Fruit fly (Drosophila melanogaster) whole organism, embryonic: Measurements from ENCODE around the gene Eip63F-1.

Source experiments
- Abd-B ChIP-seq: fragments of 200-800 bp; sonication (Bioruptor generic); optimal IDR thresholded peaks from 2 replicates; lab custom pipeline; 2018; ENCODE audit warnings: missing biosample characterization, mild to moderate bottlenecking, missing genetic modification characterization, moderate library complexity
- Asciz ChIP-seq: fragments of 200-800 bp; sonication (Bioruptor generic); optimal IDR thresholded peaks from 2 replicates; lab custom pipeline; 2017; ENCODE audit warnings: missing biosample characterization, mild to moderate bottlenecking, missing genetic modification characterization, missing genetic modification reagents
- Blimp-1 ChIP-seq: fragments of 200-800 bp; sonication (Bioruptor generic); optimal IDR thresholded peaks from 3 replicates; lab custom pipeline; 2018; ENCODE audit warnings: missing biosample characterization, missing genetic modification characterization, mild to moderate bottlenecking, moderate library complexity, missing genetic modification reagents
- CG10274 ChIP-seq: fragments of 200-800 bp; sonication (Bioruptor generic); optimal IDR thresholded peaks from 3 replicates; lab custom pipeline; 2017; ENCODE audit warnings: missing biosample characterization, mild to moderate bottlenecking, missing genetic modification characterization
- CG10959 ChIP-seq: fragments of 200-800 bp; sonication (Bioruptor generic); IDR thresholded peaks from 2 replicates; pipeline ENCODE4 v1.3.6; 2022; ENCODE audit warnings: missing biosample characterization, missing genetic modification characterization
- CG12104 ChIP-seq: fragments of 200-800 bp; sonication (Bioruptor generic); optimal IDR thresholded peaks from 3 replicates; lab custom pipeline; 2016; ENCODE audit warnings: missing biosample characterization, missing genetic modification characterization
- CG12299 ChIP-seq: fragments of 200-800 bp; sonication (Bioruptor generic); optimal IDR thresholded peaks from 2 replicates; lab custom pipeline; 2018; ENCODE audit warnings: missing biosample characterization, mild to moderate bottlenecking, missing genetic modification characterization
- CG13296 ChIP-seq: fragments of 200-800 bp; sonication (Bioruptor generic); optimal IDR thresholded peaks from 3 replicates; lab custom pipeline; 2018; ENCODE audit warnings: missing biosample characterization, mild to moderate bottlenecking, missing genetic modification characterization
- CG13775 ChIP-seq: fragments of 200-800 bp; sonication (Bioruptor generic); optimal IDR thresholded peaks from 3 replicates; lab custom pipeline; 2017; ENCODE audit warnings: missing biosample characterization, mild to moderate bottlenecking, missing genetic modification characterization
- CG1602 ChIP-seq: fragments of 200-800 bp; sonication (Bioruptor generic); optimal IDR thresholded peaks from 3 replicates; lab custom pipeline; 2016; ENCODE audit warnings: missing biosample characterization, missing genetic modification characterization
- CG1603 ChIP-seq: fragments of 200-800 bp; sonication (Bioruptor generic); optimal IDR thresholded peaks from 2 replicates; lab custom pipeline; 2019; ENCODE audit warnings: missing biosample characterization, mild to moderate bottlenecking, missing genetic modification characterization, moderate library complexity
- CG16863 ChIP-seq: fragments of 200-800 bp; sonication (Bioruptor generic); optimal IDR thresholded peaks from 3 replicates; lab custom pipeline; 2016; ENCODE audit warnings: missing biosample characterization, missing genetic modification characterization
- CG18262 ChIP-seq: fragments of 200-800 bp; optimal IDR thresholded peaks from 3 replicates; lab custom pipeline; 2019; ENCODE audit warnings: missing biosample characterization, mild to moderate bottlenecking, missing genetic modification characterization, moderate library complexity
- CG32767 ChIP-seq: fragments of 200-800 bp; sonication (Bioruptor generic); IDR thresholded peaks from 2 replicates; pipeline ENCODE4 v1.3.6; 2022; ENCODE audit warnings: missing biosample characterization, missing genetic modification characterization
- CG34376 ChIP-seq: fragments of 200-800 bp; sonication (Bioruptor generic); optimal IDR thresholded peaks from 2 replicates; lab custom pipeline; 2018; ENCODE audit warnings: missing biosample characterization, mild to moderate bottlenecking, missing genetic modification characterization
- CG3847 ChIP-seq: fragments of 200-800 bp; sonication (Bioruptor generic); IDR thresholded peaks from 2 replicates; pipeline ENCODE4 v1.3.6; 2022; ENCODE audit warnings: missing biosample characterization, missing genetic modification characterization
- CG6272 ChIP-seq: fragments of 200-800 bp; sonication (Bioruptor generic); IDR thresholded peaks from 2 replicates; pipeline ENCODE4 v1.3.6; 2022; ENCODE audit warnings: missing biosample characterization, missing genetic modification characterization
- CG7271 ChIP-seq: fragments of 200-800 bp; sonication (Bioruptor generic); optimal IDR thresholded peaks from 2 replicates; lab custom pipeline; 2018; ENCODE audit warnings: missing biosample characterization, mild to moderate bottlenecking, missing genetic modification characterization, moderate library complexity
- CG7556 ChIP-seq: fragments of 200-800 bp; sonication (Bioruptor generic); optimal IDR thresholded peaks from 2 replicates; lab custom pipeline; 2017; ENCODE audit warnings: missing biosample characterization, mild to moderate bottlenecking, missing genetic modification characterization
- CG8765 ChIP-seq: fragments of 200-800 bp; sonication (Bioruptor generic); IDR thresholded peaks from 2 replicates; pipeline ENCODE4 v1.3.6; 2022; ENCODE audit warnings: missing biosample characterization, missing genetic modification characterization
- CG8924 ChIP-seq: fragments of 200-800 bp; optimal IDR thresholded peaks from 3 replicates; lab custom pipeline; 2019; ENCODE audit warnings: missing biosample characterization, mild to moderate bottlenecking, missing genetic modification characterization, moderate library complexity
- CG9437 ChIP-seq: fragments of 200-800 bp; sonication (Bioruptor generic); optimal IDR thresholded peaks from 2 replicates; lab custom pipeline; 2018; ENCODE audit warnings: missing biosample characterization, mild to moderate bottlenecking, missing genetic modification characterization
- Chrac-16 ChIP-seq: fragments of 200-800 bp; sonication (Bioruptor generic); optimal IDR thresholded peaks from 3 replicates; lab custom pipeline; 2016; ENCODE audit warnings: missing biosample characterization, missing genetic modification characterization
- Dek ChIP-seq: fragments of 200-800 bp; sonication (Bioruptor generic); optimal IDR thresholded peaks from 3 replicates; lab custom pipeline; 2019; ENCODE audit warnings: missing biosample characterization, mild to moderate bottlenecking, missing genetic modification characterization, moderate library complexity
- Dref ChIP-seq: fragments of 200-800 bp; sonication (Bioruptor generic); IDR thresholded peaks from 2 replicates; pipeline ENCODE4 v1.3.6; 2022; ENCODE audit warnings: missing biosample characterization, missing genetic modification characterization
- Hr39 ChIP-seq: fragments of >200 bp; optimal IDR thresholded peaks from 2 replicates; lab custom pipeline; 2017
- MTF-1 ChIP-seq: fragments of 200-800 bp; sonication (Bioruptor generic); optimal IDR thresholded peaks from 2 replicates; lab custom pipeline; 2018; ENCODE audit warnings: missing biosample characterization, mild to moderate bottlenecking, missing genetic modification characterization, borderline replicate concordance
- Myb ChIP-seq: fragments of 200-800 bp; sonication (Bioruptor generic); optimal IDR thresholded peaks from 2 replicates; lab custom pipeline; 2016; ENCODE audit warnings: missing biosample characterization, missing genetic modification characterization
- Rfx ChIP-seq: fragments of 200-800 bp; sonication (Bioruptor generic); IDR thresholded peaks from 2 replicates; pipeline ENCODE4 v1.3.6; 2022; ENCODE audit warnings: missing biosample characterization, missing genetic modification characterization
- Sox100B ChIP-seq: fragments of 200-800 bp; sonication (Bioruptor generic); optimal IDR thresholded peaks from 3 replicates; lab custom pipeline; 2018; ENCODE audit warnings: missing biosample characterization, mild to moderate bottlenecking, missing genetic modification characterization
- Sry-δ ChIP-seq: fragments of 200-800 bp; sonication (Bioruptor generic); optimal IDR thresholded peaks from 2 replicates; lab custom pipeline; 2016; ENCODE audit warnings: missing biosample characterization, missing genetic modification characterization
- Xbp1 ChIP-seq: fragments of 200-800 bp; sonication (Bioruptor generic); optimal IDR thresholded peaks from 3 replicates; lab custom pipeline; 2016; ENCODE audit warnings: missing biosample characterization, mild to moderate bottlenecking, missing genetic modification characterization
- Xrp1 ChIP-seq: fragments of 200-800 bp; sonication (Bioruptor generic); IDR thresholded peaks from 2 replicates; pipeline ENCODE4 v1.3.6; 2022; ENCODE audit warnings: missing biosample characterization, missing genetic modification characterization
- ase ChIP-seq: fragments of 200-800 bp; sonication (Bioruptor generic); IDR thresholded peaks from 3 replicates; pipeline ENCODE4 v1.3.6; 2022; ENCODE audit warnings: missing biosample characterization, missing genetic modification characterization
- cad ChIP-seq: fragments of >200 bp; optimal IDR thresholded peaks from 2 replicates; lab custom pipeline; 2017; ENCODE audit warnings: missing biosample characterization, missing genetic modification characterization
- crc ChIP-seq: fragments of 200-800 bp; sonication (Bioruptor generic); optimal IDR thresholded peaks from 2 replicates; lab custom pipeline; 2016; ENCODE audit warnings: missing biosample characterization, missing genetic modification characterization
- crp ChIP-seq, 2 experiments: fragments of 200-800 bp; sonication (Bioruptor generic); optimal IDR thresholded peaks; 2 replicates in 1 of 2; 3 replicates in 1 of 2; lab custom pipeline; 2017; ENCODE audit warnings: missing biosample characterization in 2 of 2, missing genetic modification characterization in 2 of 2, mild to moderate bottlenecking in 1 of 2, moderate library complexity in 1 of 2
- dmrt99B ChIP-seq: fragments of 200-800 bp; sonication (Bioruptor generic); optimal IDR thresholded peaks from 2 replicates; lab custom pipeline; 2018; ENCODE audit warnings: missing biosample characterization, mild to moderate bottlenecking, missing genetic modification characterization, moderate library complexity
- gro ChIP-seq: fragments of 200-800 bp; sonication (Bioruptor generic); optimal IDR thresholded peaks from 2 replicates; lab custom pipeline; 2016; ENCODE audit warnings: missing biosample characterization, missing genetic modification characterization
- h ChIP-seq: fragments of >200 bp; optimal IDR thresholded peaks from 2 replicates; lab custom pipeline; 2017
- lilli ChIP-seq: fragments of 200-800 bp; sonication (Bioruptor generic); optimal IDR thresholded peaks from 3 replicates; lab custom pipeline; 2016; ENCODE audit warnings: missing biosample characterization, missing genetic modification characterization
- pan ChIP-seq, 4 experiments: fragments of >200 bp in 3 of 4; fragments of 200-800 bp in 1 of 4; sonication (Bioruptor generic) in 1 of 4; optimal IDR thresholded peaks in 3 of 4; IDR thresholded peaks in 1 of 4; 2 replicates each; pipeline versions ENCODE4 v1.3.6 to Lab custom; 2017 to 2022; ENCODE audit warnings: missing biosample characterization in 2 of 4, missing genetic modification characterization in 2 of 4, mixed read lengths in 1 of 4
- peb ChIP-seq: fragments of 200-800 bp; sonication (Bioruptor generic); IDR thresholded peaks from 2 replicates; pipeline ENCODE4 v1.3.6; 2022; ENCODE audit warnings: missing biosample characterization, missing genetic modification characterization
- ranshi ChIP-seq: fragments of 200-800 bp; sonication (Bioruptor generic); IDR thresholded peaks from 2 replicates; pipeline ENCODE4 v1.3.6; 2022; ENCODE audit warnings: missing biosample characterization, missing genetic modification characterization
- salm ChIP-seq: fragments of 200-800 bp; sonication (Bioruptor generic); optimal IDR thresholded peaks from 2 replicates; lab custom pipeline; 2018; ENCODE audit warnings: missing biosample characterization, mild to moderate bottlenecking, missing genetic modification characterization
- shn ChIP-seq: fragments of 200-800 bp; sonication (Bioruptor generic); optimal IDR thresholded peaks from 3 replicates; lab custom pipeline; 2016; ENCODE audit warnings: missing biosample characterization, missing genetic modification characterization
- sisA ChIP-seq: fragments of 200-800 bp; sonication (Bioruptor generic); IDR thresholded peaks from 2 replicates; pipeline ENCODE4 v1.3.6; 2022; ENCODE audit warnings: missing biosample characterization, missing genetic modification characterization
- slbo ChIP-seq: fragments of 200-800 bp; sonication (Bioruptor generic); IDR thresholded peaks from 2 replicates; pipeline ENCODE4 v1.3.6; 2022; ENCODE audit warnings: missing biosample characterization, missing genetic modification characterization
- sr ChIP-seq: fragments of 200-800 bp; sonication (Bioruptor generic); IDR thresholded peaks from 3 replicates; pipeline ENCODE4 v1.3.6; 2022; ENCODE audit warnings: missing biosample characterization, missing genetic modification characterization
- zfh1 ChIP-seq: fragments of 200-800 bp; sonication (Bioruptor generic); IDR thresholded peaks from 3 replicates; pipeline ENCODE4 v1.3.6; 2022; ENCODE audit warnings: missing biosample characterization, missing genetic modification characterization

Gene Eip63F-1

dm6 chr3L:3935567-3936207 is at the start of gene Eip63F-1 (continued):
- peak; percentile 5 for TF ChIP-seq Sry-δ
- peak; percentile 71 for TF ChIP-seq slbo (GFP tag; lab: Robert Waterston, UW)
- peak; percentile 28 for TF ChIP-seq Dek
- 0 out of 3 replicates have a peak, but pooled peaks have one; percentile 13 for TF ChIP-seq ase (GFP tag; lab: Robert Waterston, UW)
- TF ChIP-seq Asciz: peak; percentile 63
- TF ChIP-seq dmrt99B (tag; lab: Kevin White, UChicago): peak; percentile 71
- TF ChIP-seq sisA: peak; percentile 56
- TF ChIP-seq Dref (GFP tag; lab: Robert Waterston, UW): no peak
- TF ChIP-seq CG1602 (GFP tag; lab: Kevin White, UChicago): peak; percentile 22
- peak; percentile 22 for TF ChIP-seq CG34376
- peak; percentile 43 for TF ChIP-seq CG12104 (GFP tag; lab: Kevin White, UChicago)
- no peak for TF ChIP-seq cad (GFP tag; lab: Kevin White, UChicago)
- no peak for TF ChIP-seq h (lab: Kevin White, UChicago)
- no peak for TF ChIP-seq Myb (GFP tag; lab: Kevin White, UChicago)
- TF ChIP-seq CG7271 (tag; lab: Kevin White, UChicago): no peak
- TF ChIP-seq CG32767 (GFP tag; lab: Robert Waterston, UW): peak; percentile 24; the same call in 1 of the 2 replicates
- TF ChIP-seq Sox100B (GFP tag; lab: Kevin White, UChicago): peak; percentile 85
- no peak for TF ChIP-seq crc (GFP tag; lab: Kevin White, UChicago)
- peak; percentile 70 for TF ChIP-seq CG13296
- TF ChIP-seq CG6272 (GFP tag; lab: Robert Waterston, UW): no peak
- 0 out of 2 replicates have a peak, but pooled peaks have one; percentile 42 for TF ChIP-seq CG3847 (GFP tag; lab: Robert Waterston, UW)
- TF ChIP-seq shn (GFP tag; lab: Kevin White, UChicago): no peak
- TF ChIP-seq Blimp-1: peak; percentile 66
- no peak for TF ChIP-seq pan (optimal IDR thresholded peaks at IDR 0.05; lab: Kevin White, UChicago)
- TF ChIP-seq pan (GFP tag; optimal IDR thresholded peaks at IDR 0.05 in 1 of 2, IDR thresholded peaks at IDR 0.05 in 1 of 2): peak in 1 of 2 experiments; percentile 60
- no peak for TF ChIP-seq MTF-1
- peak; percentile 3 for TF ChIP-seq CG12299 (tag; lab: Kevin White, UChicago)
- peak; percentile 69 for TF ChIP-seq CG18262 (tag; lab: Kevin White, UChicago)
- TF ChIP-seq CG7556 (GFP tag; lab: Kevin White, UChicago): peak; percentile 68
- peak; percentile 22 for TF ChIP-seq CG16863 (GFP tag; lab: Kevin White, UChicago)
- no peak for TF ChIP-seq crp (GFP tag; optimal IDR thresholded peaks at IDR 0.05; lab: Kevin White, UChicago)
- peak; percentile 66 for TF ChIP-seq ranshi (GFP tag; lab: Robert Waterston, UW)
- TF ChIP-seq CG9437 (GFP tag; lab: Kevin White, UChicago): peak; percentile 75
- peak; percentile 74 for TF ChIP-seq CG8924 (tag; lab: Kevin White, UChicago)
- no peak for TF ChIP-seq CG8765 (GFP tag; lab: Robert Waterston, UW)
- TF ChIP-seq zfh1 (GFP tag; lab: Robert Waterston, UW): no peak
- peak; percentile 45 for TF ChIP-seq Abd-B (GFP tag; lab: Kevin White, UChicago)
- TF ChIP-seq CG1603: peak; percentile 59
- no peak for TF ChIP-seq peb (GFP tag; lab: Robert Waterston, UW)
- TF ChIP-seq Xbp1 (GFP tag; lab: Kevin White, UChicago): peak; percentile 63
- TF ChIP-seq CG10959: no peak
- peak; percentile 55 for TF ChIP-seq CG13775 (GFP tag; lab: Kevin White, UChicago)
- peak; percentile 19; the same call in 1 of the 2 replicates for TF ChIP-seq Xrp1 (GFP tag; lab: Robert Waterston, UW)
- peak; percentile 39 for TF ChIP-seq lilli (GFP tag; lab: Kevin White, UChicago)
- peak; percentile 36 for TF ChIP-seq CG10274 (GFP tag; lab: Kevin White, UChicago)
- peak; percentile 68 for TF ChIP-seq Rfx (GFP tag; lab: Robert Waterston, UW)
- TF ChIP-seq Chrac-16 (GFP tag; lab: Kevin White, UChicago): peak; percentile 37
- TF ChIP-seq sr (GFP tag; lab: Robert Waterston, UW): peak; percentile 76
- TF ChIP-seq gro (GFP tag; lab: Kevin White, UChicago): no peak
- TF ChIP-seq salm (tag; lab: Kevin White, UChicago): peak; percentile 32
- no peak for TF ChIP-seq Hr39 (lab: Kevin White, UChicago)
